Fruit fly (Drosophila melanogaster) whole organism, embryonic: ENCODE data around the gene CG14913.

Experiments
- Ada2b ChIP-seq: fragments of 200-800 bp; sonication (Bioruptor generic); IDR thresholded peaks from 2 replicates; pipeline ENCODE4 v1.3.6; 2022; ENCODE audit warnings: missing biosample characterization, missing genetic modification characterization
- Antp ChIP-seq: fragments of 200-800 bp; sonication (Bioruptor generic); optimal IDR thresholded peaks from 3 replicates; lab custom pipeline; 2016; ENCODE audit warnings: missing biosample characterization, missing genetic modification characterization
- Bdp1 ChIP-seq: fragments of 200-800 bp; sonication (Bioruptor generic); optimal IDR thresholded peaks from 3 replicates; lab custom pipeline; 2016; ENCODE audit warnings: missing biosample characterization, missing genetic modification characterization
- Bteb2 ChIP-seq: fragments of 200-800 bp; sonication (Bioruptor generic); optimal IDR thresholded peaks from 2 replicates; lab custom pipeline; 2016; ENCODE audit warnings: missing biosample characterization, missing genetic modification characterization
- CG1024 ChIP-seq: fragments of 200-800 bp; sonication (Bioruptor generic); IDR thresholded peaks from 2 replicates; pipeline ENCODE4 v1.3.6; 2022; ENCODE audit warnings: missing biosample characterization, missing genetic modification characterization
- CG10654 ChIP-seq: fragments of 200-800 bp; sonication (Bioruptor generic); optimal IDR thresholded peaks from 2 replicates; lab custom pipeline; 2016; ENCODE audit warnings: missing biosample characterization, missing genetic modification characterization
- CG11085 ChIP-seq: fragments of 200-800 bp; sonication (Bioruptor generic); IDR thresholded peaks from 2 replicates; pipeline ENCODE4 v1.3.6; 2022; ENCODE audit warnings: missing biosample characterization, missing genetic modification characterization
- CG11093 ChIP-seq: fragments of 200-800 bp; sonication (Bioruptor generic); IDR thresholded peaks from 3 replicates; pipeline ENCODE4 v1.3.6; 2022; ENCODE audit warnings: missing biosample characterization, missing genetic modification characterization
- CG11504 ChIP-seq: fragments of 200-800 bp; sonication (Bioruptor generic); optimal IDR thresholded peaks from 3 replicates; lab custom pipeline; 2019; ENCODE audit warnings: missing biosample characterization, mild to moderate bottlenecking, missing genetic modification characterization, moderate library complexity
- CG12744 ChIP-seq: fragments of 200-800 bp; sonication (Bioruptor generic); optimal IDR thresholded peaks from 2 replicates; lab custom pipeline; 2016; ENCODE audit warnings: missing biosample characterization, missing genetic modification characterization
- CG17829 ChIP-seq: fragments of 200-800 bp; optimal IDR thresholded peaks from 2 replicates; lab custom pipeline; 2019; ENCODE audit warnings: missing biosample characterization, mild to moderate bottlenecking, missing genetic modification characterization, moderate library complexity
- CG2120 ChIP-seq: fragments of 200-800 bp; sonication (Bioruptor generic); optimal IDR thresholded peaks from 3 replicates; lab custom pipeline; 2016; ENCODE audit warnings: missing biosample characterization, missing genetic modification characterization
- CG2678 ChIP-seq: fragments of 200-800 bp; sonication (Bioruptor generic); optimal IDR thresholded peaks from 3 replicates; lab custom pipeline; 2019; ENCODE audit warnings: missing biosample characterization, mild to moderate bottlenecking, missing genetic modification characterization, moderate library complexity
- CG30020 ChIP-seq: fragments of 200-800 bp; optimal IDR thresholded peaks from 2 replicates; lab custom pipeline; 2019; ENCODE audit warnings: missing biosample characterization, mild to moderate bottlenecking, missing genetic modification characterization, moderate library complexity
- CG32767 ChIP-seq: fragments of 200-800 bp; sonication (Bioruptor generic); IDR thresholded peaks from 2 replicates; pipeline ENCODE4 v1.3.6; 2022; ENCODE audit warnings: missing biosample characterization, missing genetic modification characterization
- CG3726 ChIP-seq: fragments of 200-800 bp; sonication (Bioruptor generic); IDR thresholded peaks from 3 replicates; pipeline ENCODE4, ENCODE4 v1.3.6; 2022; ENCODE audit warnings: missing biosample characterization, missing genetic modification characterization
- CG6254 ChIP-seq: fragments of 200-800 bp; sonication (Bioruptor generic); optimal IDR thresholded peaks from 3 replicates; lab custom pipeline; 2017; ENCODE audit warnings: mild to moderate bottlenecking, missing biosample characterization, missing genetic modification reagents, missing genetic modification characterization
- CHES-1-like ChIP-seq: fragments of 200-800 bp; sonication (Bioruptor generic); optimal IDR thresholded peaks from 2 replicates; lab custom pipeline; 2016; ENCODE audit warnings: missing biosample characterization, missing genetic modification characterization
- E2f1 ChIP-seq: fragments of 200-800 bp; sonication (Bioruptor generic); IDR thresholded peaks from 2 replicates; pipeline ENCODE4 v1.3.6; 2022; ENCODE audit warnings: missing biosample characterization, missing genetic modification characterization
- Ets65A ChIP-seq: fragments of 200-800 bp; sonication (Bioruptor generic); peaks from one replicate; lab custom pipeline; 2016; ENCODE audit warnings: missing biosample characterization, missing genetic modification characterization
- HLHmδ ChIP-seq: fragments of 200-800 bp; sonication (Bioruptor generic); optimal IDR thresholded peaks from 2 replicates; lab custom pipeline; 2018; ENCODE audit warnings: missing biosample characterization, mild to moderate bottlenecking, missing genetic modification characterization, moderate library complexity
- Med ChIP-seq: fragments of 200-800 bp; sonication (Bioruptor generic); peaks from one replicate; lab custom pipeline; 2016; ENCODE audit warnings: missing biosample characterization, missing genetic modification characterization, mild to moderate bottlenecking, inconsistent platforms, moderate library complexity
- Mes4 ChIP-seq: fragments of 200-800 bp; sonication (Bioruptor generic); optimal IDR thresholded peaks from 2 replicates; lab custom pipeline; 2016; ENCODE audit warnings: missing biosample characterization, missing genetic modification characterization
- Oaz ChIP-seq: fragments of 200-800 bp; sonication (Bioruptor generic); IDR thresholded peaks from 2 replicates; pipeline ENCODE4 v1.3.6; 2022; ENCODE audit warnings: missing biosample characterization, missing genetic modification characterization
- PHDP ChIP-seq: fragments of 200-800 bp; sonication (Bioruptor generic); optimal IDR thresholded peaks from 3 replicates; lab custom pipeline; 2018; ENCODE audit warnings: missing biosample characterization, mild to moderate bottlenecking, missing genetic modification characterization, moderate library complexity
- Poxn ChIP-seq: fragments of 200-800 bp; sonication (Bioruptor generic); IDR thresholded peaks from 2 replicates; pipeline ENCODE4 v1.3.6; 2022; ENCODE audit warnings: missing biosample characterization, missing genetic modification characterization
- Ptx1 ChIP-seq: fragments of 200-800 bp; sonication (Bioruptor generic); IDR thresholded peaks from 2 replicates; pipeline ENCODE4 v1.3.6; 2022; ENCODE audit warnings: missing biosample characterization, missing genetic modification characterization
- Sox102F ChIP-seq: fragments of 200-800 bp; sonication (Bioruptor generic); optimal IDR thresholded peaks from 2 replicates; lab custom pipeline; 2018; ENCODE audit warnings: missing biosample characterization, mild to moderate bottlenecking, missing genetic modification characterization, moderate library complexity
- Sry-β ChIP-seq: fragments of 200-800 bp; sonication (Bioruptor generic); optimal IDR thresholded peaks from 2 replicates; lab custom pipeline; 2018; ENCODE audit warnings: missing biosample characterization, mild to moderate bottlenecking, missing genetic modification characterization, moderate library complexity
- Ssrp ChIP-seq: fragments of 200-800 bp; sonication (Bioruptor generic); optimal IDR thresholded peaks from 2 replicates; lab custom pipeline; 2018; ENCODE audit warnings: missing biosample characterization, mild to moderate bottlenecking, missing genetic modification characterization, moderate library complexity
- YL-1 ChIP-seq: fragments of 200-800 bp; sonication (Bioruptor generic); optimal IDR thresholded peaks from 3 replicates; lab custom pipeline; 2017; ENCODE audit warnings: missing biosample characterization, mild to moderate bottlenecking, missing genetic modification characterization
- abd-A ChIP-seq: fragments of 200-800 bp; sonication (Bioruptor generic); optimal IDR thresholded peaks from 3 replicates; lab custom pipeline; 2019; ENCODE audit warnings: missing biosample characterization, mild to moderate bottlenecking, missing genetic modification characterization, moderate library complexity
- ase ChIP-seq: fragments of 200-800 bp; sonication (Bioruptor generic); IDR thresholded peaks from 3 replicates; pipeline ENCODE4 v1.3.6; 2022; ENCODE audit warnings: missing biosample characterization, missing genetic modification characterization
- btn ChIP-seq: fragments of 200-800 bp; sonication (Bioruptor generic); optimal IDR thresholded peaks from 2 replicates; lab custom pipeline; 2016; ENCODE audit warnings: missing biosample characterization, missing genetic modification characterization
- chn ChIP-seq: fragments of 200-800 bp; sonication (Bioruptor generic); optimal IDR thresholded peaks from 2 replicates; lab custom pipeline; 2016; ENCODE audit warnings: missing biosample characterization, missing genetic modification characterization
- crp ChIP-seq, 2 experiments: fragments of 200-800 bp; sonication (Bioruptor generic); optimal IDR thresholded peaks; 2 replicates in 1 of 2; 3 replicates in 1 of 2; lab custom pipeline; 2017; ENCODE audit warnings: missing biosample characterization in 2 of 2, missing genetic modification characterization in 2 of 2, mild to moderate bottlenecking in 1 of 2, moderate library complexity in 1 of 2
- disco-r ChIP-seq: fragments of 200-800 bp; sonication (Bioruptor generic); optimal IDR thresholded peaks from 2 replicates; lab custom pipeline; 2016; ENCODE audit warnings: missing biosample characterization, missing genetic modification characterization
- dysf ChIP-seq: fragments of 200-800 bp; sonication (Bioruptor generic); IDR thresholded peaks from 3 replicates; pipeline ENCODE4 v1.3.6; 2022; ENCODE audit warnings: missing biosample characterization, missing genetic modification characterization
- ems ChIP-seq: fragments of 200-800 bp; sonication (Bioruptor generic); optimal IDR thresholded peaks from 3 replicates; lab custom pipeline; 2016; ENCODE audit warnings: missing biosample characterization, missing genetic modification characterization
- fd3F ChIP-seq: fragments of 200-800 bp; sonication (Bioruptor generic); optimal IDR thresholded peaks from 2 replicates; lab custom pipeline; 2018; ENCODE audit warnings: missing biosample characterization, mild to moderate bottlenecking, missing genetic modification characterization, moderate library complexity
- gsb-n ChIP-seq: fragments of 200-800 bp; sonication (Bioruptor generic); optimal IDR thresholded peaks from 3 replicates; lab custom pipeline; 2018; ENCODE audit warnings: missing biosample characterization, mild to moderate bottlenecking, missing genetic modification characterization
- ind ChIP-seq: fragments of 200-800 bp; sonication (Bioruptor generic); optimal IDR thresholded peaks from 3 replicates; lab custom pipeline; 2016; ENCODE audit warnings: missing biosample characterization, missing genetic modification characterization
- nmo ChIP-seq: fragments of 200-800 bp; sonication (Bioruptor generic); optimal IDR thresholded peaks from 2 replicates; lab custom pipeline; 2018; ENCODE audit warnings: missing biosample characterization, mild to moderate bottlenecking, missing genetic modification characterization, moderate library complexity
- pum ChIP-seq: fragments of 200-800 bp; sonication (Bioruptor generic); optimal IDR thresholded peaks from 2 replicates; lab custom pipeline; 2016; ENCODE audit warnings: missing biosample characterization, missing genetic modification characterization
- ro ChIP-seq: fragments of 200-800 bp; sonication (Bioruptor generic); IDR thresholded peaks from 2 replicates; pipeline ENCODE4 v1.3.6; 2022; ENCODE audit warnings: missing biosample characterization, missing genetic modification characterization
- run ChIP-seq: fragments of 200-800 bp; sonication (Bioruptor generic); optimal IDR thresholded peaks from 3 replicates; lab custom pipeline; 2018; ENCODE audit warnings: missing biosample characterization, mild to moderate bottlenecking, missing genetic modification characterization
- sens ChIP-seq: fragments of 200-800 bp; sonication (Bioruptor generic); peaks from one replicate; lab custom pipeline; 2016; ENCODE audit warnings: missing biosample characterization, missing genetic modification characterization
- toy ChIP-seq: fragments of 200-800 bp; sonication (Bioruptor generic); IDR thresholded peaks from 2 replicates; pipeline ENCODE4 v1.3.6; 2022; ENCODE audit warnings: missing biosample characterization, missing genetic modification characterization
- trem ChIP-seq: fragments of 200-800 bp; optimal IDR thresholded peaks from 3 replicates; lab custom pipeline; 2019; ENCODE audit warnings: missing biosample characterization, mild to moderate bottlenecking, missing genetic modification characterization, moderate library complexity
- tx ChIP-seq: fragments of 200-800 bp; sonication (Bioruptor generic); optimal IDR thresholded peaks from 2 replicates; lab custom pipeline; 2016; ENCODE audit warnings: missing biosample characterization, missing genetic modification characterization
- yki ChIP-seq: fragments of >200 bp; optimal IDR thresholded peaks from 3 replicates; lab custom pipeline; 2018

The CG14913 gene

dm6 chr2L:11003925-11004673, 12.7 kb upstream of the CG14913 start, which contains the start of gene RpL9 (continued):
- TF ChIP-seq E2f1 (GFP tag; lab: Robert Waterston, UW) = no peak; the same call in 1 of the 2 replicates
- peak; percentile 26 for TF ChIP-seq Antp (GFP tag; lab: Kevin White, UChicago)
- peak; percentile 20 for TF ChIP-seq pum (GFP tag; lab: Kevin White, UChicago)
- TF ChIP-seq CG2120 (GFP tag; lab: Kevin White, UChicago) = peak; percentile 3
- no peak for TF ChIP-seq CG11504 (tag; lab: Kevin White, UChicago)
- TF ChIP-seq tx (GFP tag; lab: Kevin White, UChicago) = no peak
- TF ChIP-seq Oaz (GFP tag; lab: Robert Waterston, UW) = peak; percentile 64
- no peak for TF ChIP-seq CG11093
- peak; percentile 94 for TF ChIP-seq Ets65A (GFP tag; lab: Kevin White, UChicago)
- TF ChIP-seq Sry-β (GFP tag; lab: Kevin White, UChicago) = peak; percentile 38
- no peak for TF ChIP-seq Ssrp
- TF ChIP-seq PHDP (tag; lab: Kevin White, UChicago) = peak; percentile 82
- peak; percentile 33 for TF ChIP-seq chn (GFP tag; lab: Kevin White, UChicago)
- no peak; the same call in 2 of the 3 replicates for TF ChIP-seq dysf (GFP tag; lab: Robert Waterston, UW)
- TF ChIP-seq Mes4 (GFP tag; lab: Kevin White, UChicago) = peak; percentile 68
- TF ChIP-seq Ada2b = peak; percentile 45; the same call in 1 of the 2 replicates
- peak; percentile 17 for TF ChIP-seq CG30020 (tag; lab: Kevin White, UChicago)
- TF ChIP-seq btn (GFP tag; lab: Kevin White, UChicago) = peak; percentile 41
- no peak for TF ChIP-seq nmo (GFP tag; lab: Kevin White, UChicago)
- no peak for TF ChIP-seq CG32767
- TF ChIP-seq yki = no peak
- TF ChIP-seq CG1024 (GFP tag; lab: Robert Waterston, UW) = 0 out of 2 replicates have a peak, but pooled peaks have one; percentile 39
- TF ChIP-seq CG11085 (GFP tag; lab: Robert Waterston, UW) = no peak
- TF ChIP-seq ase (GFP tag; lab: Robert Waterston, UW) = no peak; the same call in 2 of the 3 replicates
- peak; percentile 17 for TF ChIP-seq Bdp1 (GFP tag; lab: Kevin White, UChicago)
- peak; percentile 93 for TF ChIP-seq sens (GFP tag; lab: Kevin White, UChicago)
- TF ChIP-seq toy (GFP tag; lab: Robert Waterston, UW) = no peak; the same call in 1 of the 2 replicates
- TF ChIP-seq ems = no peak
- TF ChIP-seq fd3F (GFP tag; lab: Kevin White, UChicago) = peak; percentile 42
- TF ChIP-seq abd-A (tag; lab: Kevin White, UChicago) = no peak
- no peak; the same call in 2 of the 3 replicates for TF ChIP-seq CG3726 (GFP tag; lab: Robert Waterston, UW)
- TF ChIP-seq run = no peak
- TF ChIP-seq ind = peak; percentile 11
- no peak for TF ChIP-seq gsb-n (tag; lab: Kevin White, UChicago)
- TF ChIP-seq crp (GFP tag; optimal IDR thresholded peaks at IDR 0.05; lab: Kevin White, UChicago) = peak in 1 of 2 experiments; percentile 40
- peak; percentile 58 for TF ChIP-seq CG6254 (GFP tag; lab: Kevin White, UChicago)
- peak; percentile 14 for TF ChIP-seq CG12744 (GFP tag; lab: Kevin White, UChicago)
- TF ChIP-seq CG2678 = no peak
- no peak for TF ChIP-seq Poxn (GFP tag; lab: Robert Waterston, UW)
- TF ChIP-seq Ptx1 (GFP tag; lab: Robert Waterston, UW) = no peak
- TF ChIP-seq CG17829 = peak; percentile 58
- TF ChIP-seq disco-r (GFP tag; lab: Kevin White, UChicago) = peak; percentile 49
- TF ChIP-seq CHES-1-like (GFP tag; lab: Kevin White, UChicago) = peak; percentile 49
- peak; percentile 79 for TF ChIP-seq HLHmδ (GFP tag; lab: Kevin White, UChicago)
- no peak for TF ChIP-seq Sox102F (GFP tag; lab: Kevin White, UChicago)
- TF ChIP-seq Med = peak; percentile 97
- TF ChIP-seq ro = no peak
- TF ChIP-seq CG10654 (GFP tag; lab: Kevin White, UChicago) = peak; percentile 33
- peak; percentile 39 for TF ChIP-seq trem (tag; lab: Kevin White, UChicago)
- peak; percentile 49 for TF ChIP-seq Bteb2 (GFP tag; lab: Kevin White, UChicago)
- TF ChIP-seq YL-1 (GFP tag; lab: Kevin White, UChicago) = peak; percentile 96
